Worm (Caenorhabditis elegans): ENCODE measurements around the gene oatr-1.

The oatr-1 gene

ce11 chrIII:6420201-6420600 is 24.2 kb upstream of the oatr-1 start:
- TF ChIP-seq dao-5 (tag; optimal IDR thresholded peaks at IDR 0.05) (no peak), him-1 (tag; optimal IDR thresholded peaks at IDR 0.05) (no peak), W03F9.2 (tag; optimal IDR thresholded peaks at IDR 0.05) (no peak)

- TF ChIP-seq dao-5 (tag; optimal IDR thresholded peaks at IDR 0.05) (no peak), W03F9.2 (tag; optimal IDR thresholded peaks at IDR 0.05) (no peak), him-1 (tag; optimal IDR thresholded peaks at IDR 0.05) (no peak)
Observed at ce11 chrIII:6419409-6419944, 23.5 kb upstream of the oatr-1 start, which contains the start of gene atgl-1. Gene atgl-1 (minus strand): TSS chrIII:6419459.

ce11 chrIII:6418254-6418653 is 22.3 kb upstream of the oatr-1 start:
- TF ChIP-seq dao-5 (tag; optimal IDR thresholded peaks at IDR 0.05) (no peak), him-1 (tag; optimal IDR thresholded peaks at IDR 0.05) (no peak), W03F9.2 (tag; optimal IDR thresholded peaks at IDR 0.05) (no peak)

ce11 chrIII:6415306-6415973 is 19.5 kb upstream of the oatr-1 start, which contains the start of gene nas-4:
Gene nas-4 (minus strand): TSS chrIII:6415656.
- no peak for TF ChIP-seq him-1 (tag; optimal IDR thresholded peaks at IDR 0.05)
- no peak for TF ChIP-seq dao-5 (tag; optimal IDR thresholded peaks at IDR 0.05)
- TF ChIP-seq W03F9.2 (tag; optimal IDR thresholded peaks at IDR 0.05): no peak

ce11 chrIII:6411914-6412313 is 15.9 kb upstream of the oatr-1 start, which contains the start of gene C05D11.5:
Gene C05D11.5 (minus strand): TSS chrIII:6412014.
- TF ChIP-seq W03F9.2 (tag; optimal IDR thresholded peaks at IDR 0.05) (no peak), dao-5 (tag; optimal IDR thresholded peaks at IDR 0.05) (no peak), him-1 (tag; optimal IDR thresholded peaks at IDR 0.05) (no peak)

ce11 chrIII:6411430-6411829 is 15.4 kb upstream of the oatr-1 start:
- no peak for TF ChIP-seq him-1 (tag; optimal IDR thresholded peaks at IDR 0.05)
- TF ChIP-seq dao-5 (tag; optimal IDR thresholded peaks at IDR 0.05): no peak
- no peak for TF ChIP-seq W03F9.2 (tag; optimal IDR thresholded peaks at IDR 0.05)

ce11 chrIII:6406829-6407228 is 10.8 kb upstream of the oatr-1 start, which contains the start of gene let-756:
Gene let-756 (plus strand): TSS chrIII:6407129.
- TF ChIP-seq dao-5 (tag; optimal IDR thresholded peaks at IDR 0.05) (no peak), W03F9.2 (tag; optimal IDR thresholded peaks at IDR 0.05) (no peak), him-1 (tag; optimal IDR thresholded peaks at IDR 0.05) (no peak)

- TF ChIP-seq dao-5 (tag; optimal IDR thresholded peaks at IDR 0.05) (no peak), W03F9.2 (tag; optimal IDR thresholded peaks at IDR 0.05) (no peak), him-1 (tag; optimal IDR thresholded peaks at IDR 0.05) (no peak)
Observed at ce11 chrIII:6405121-6405520, 9.1 kb upstream of the oatr-1 start.

ce11 chrIII:6402810-6403209 is 6.8 kb upstream of the oatr-1 start:
- TF ChIP-seq him-1 (tag; optimal IDR thresholded peaks at IDR 0.05): no peak
- no peak for TF ChIP-seq W03F9.2 (tag; optimal IDR thresholded peaks at IDR 0.05)
- TF ChIP-seq dao-5 (tag; optimal IDR thresholded peaks at IDR 0.05): no peak

- no peak for TF ChIP-seq him-1 (tag; optimal IDR thresholded peaks at IDR 0.05)
- TF ChIP-seq W03F9.2 (tag; optimal IDR thresholded peaks at IDR 0.05): no peak
- TF ChIP-seq dao-5 (tag; optimal IDR thresholded peaks at IDR 0.05): no peak
Observed at ce11 chrIII:6402346-6402745, 6.4 kb upstream of the oatr-1 start.

- TF ChIP-seq W03F9.2 (tag; optimal IDR thresholded peaks at IDR 0.05): no peak
Observed at ce11 chrIII:6399424-6399823, 3.4 kb upstream of the oatr-1 start.

ce11 chrIII:6398124-6398523 is 2.1 kb upstream of the oatr-1 start:
- TF ChIP-seq him-1 (tag; optimal IDR thresholded peaks at IDR 0.05): no peak
- no peak for TF ChIP-seq W03F9.2 (tag; optimal IDR thresholded peaks at IDR 0.05)
- TF ChIP-seq dao-5 (tag; optimal IDR thresholded peaks at IDR 0.05): no peak

ce11 chrIII:6396381-6396780 is 399 bp upstream of the oatr-1 start:
- TF ChIP-seq W03F9.2 (tag; optimal IDR thresholded peaks at IDR 0.05) (no peak), him-1 (tag; optimal IDR thresholded peaks at IDR 0.05) (no peak), dao-5 (tag; optimal IDR thresholded peaks at IDR 0.05) (no peak)

- TF ChIP-seq W03F9.2 (tag; optimal IDR thresholded peaks at IDR 0.05): no peak
- no peak for TF ChIP-seq him-1 (tag; optimal IDR thresholded peaks at IDR 0.05)
- TF ChIP-seq dao-5 (tag; optimal IDR thresholded peaks at IDR 0.05): no peak
Observed at ce11 chrIII:6390644-6391043, 5.3 kb downstream of the oatr-1 start, which contains the start of gene smrc-1. Gene smrc-1 (plus strand): TSS chrIII:6390944.

- TF ChIP-seq him-1 (tag; optimal IDR thresholded peaks at IDR 0.05) (no peak), dao-5 (tag; optimal IDR thresholded peaks at IDR 0.05) (no peak), W03F9.2 (tag; optimal IDR thresholded peaks at IDR 0.05) (no peak)
Observed at ce11 chrIII:6389533-6389932, 6.4 kb downstream of the oatr-1 start, which contains the start of gene C16A3.2. Gene C16A3.2 (plus strand): TSS chrIII:6389833.

Measured in whole organism, L4/young adult.